Fruit fly (Drosophila melanogaster): ENCODE measurements around the gene CG32277.

Gene CG32277

dm6 chr3L:3205349-3205748 is at the start of gene CG32277:
TSS of gene CG32277 (minus strand) at chr3L:3205449.
- no peak for TF ChIP-seq noc (tag; optimal IDR thresholded peaks at IDR 0.05)

DNA sequence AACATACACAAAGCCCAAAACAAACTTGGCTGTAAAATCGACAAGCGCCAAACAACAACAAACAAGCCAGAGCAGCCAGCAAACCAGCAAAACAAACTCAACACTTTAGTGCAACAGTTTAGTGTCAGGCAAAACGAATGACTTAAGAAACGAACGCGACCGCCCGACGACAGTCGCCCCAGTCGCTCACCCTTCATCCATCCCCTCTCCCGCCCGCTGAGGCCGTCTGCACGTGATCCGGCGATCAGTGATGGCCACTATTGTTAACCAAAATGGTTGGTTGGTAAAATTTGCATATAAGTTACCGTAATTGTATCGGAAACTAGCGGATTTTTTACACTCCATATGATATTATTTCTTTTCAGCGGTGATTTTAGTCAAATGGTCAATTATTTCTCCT is 48.4 kb upstream of the CG32277 start:
- TF ChIP-seq noc (tag; optimal IDR thresholded peaks at IDR 0.05): no peak

DNA sequence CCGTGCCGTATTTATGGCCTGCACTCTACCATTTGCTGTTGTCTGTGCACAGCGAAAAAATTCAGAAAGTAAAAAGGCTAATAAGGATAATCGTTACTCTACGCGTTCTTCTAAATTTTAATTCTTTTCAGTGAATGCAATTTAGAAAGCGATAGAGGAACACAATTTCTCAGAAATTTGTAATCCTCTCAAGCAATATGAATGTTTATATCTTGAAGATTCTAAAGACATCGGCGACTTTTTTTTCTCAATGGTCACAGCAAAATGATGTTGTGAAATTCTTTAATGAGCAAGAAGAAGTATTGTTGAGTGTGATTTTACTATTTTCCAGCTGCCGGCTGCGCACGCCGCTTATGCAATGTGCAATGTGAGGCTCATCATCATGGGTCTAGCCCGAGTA is 47.6 kb upstream of the CG32277 start:
- no peak for TF ChIP-seq noc (tag; optimal IDR thresholded peaks at IDR 0.05)

DNA sequence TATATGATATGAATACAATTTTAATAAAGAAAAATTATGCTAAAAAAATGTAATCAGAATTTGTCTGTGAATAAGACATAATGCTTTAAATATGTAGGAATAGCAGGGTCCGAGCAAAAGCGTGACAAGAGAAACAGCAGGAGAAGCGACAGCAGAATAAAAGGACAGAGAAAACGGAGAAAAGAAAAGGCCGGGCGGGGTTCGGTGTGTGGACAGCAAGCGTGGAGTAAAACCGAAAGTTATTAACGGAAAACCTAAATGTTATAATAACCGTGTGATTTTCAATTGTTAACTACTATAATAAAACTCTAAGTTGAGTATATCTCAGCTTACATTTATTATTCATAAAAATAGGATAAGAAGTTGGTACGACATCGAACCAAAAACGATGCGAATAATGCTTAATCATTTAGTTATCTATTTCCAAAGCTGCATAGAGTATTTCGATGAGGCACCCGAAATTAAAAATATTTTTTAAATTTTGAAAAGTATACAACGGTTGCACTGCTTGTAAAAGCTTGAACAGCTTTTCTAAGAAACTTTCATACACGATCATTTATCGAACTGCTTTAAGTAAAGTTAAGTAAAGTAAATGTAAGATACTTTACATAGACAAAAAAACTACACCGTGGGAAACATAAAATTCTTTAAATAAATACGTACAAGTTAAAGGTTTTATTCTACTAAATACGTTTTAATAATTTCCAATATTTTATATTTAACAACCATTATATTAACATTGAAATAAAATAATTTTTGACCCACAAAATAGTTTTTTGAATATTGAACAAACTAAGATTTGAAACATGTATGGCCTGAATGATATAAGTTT is 46.6 kb upstream of the CG32277 start:
- no peak for TF ChIP-seq noc (tag; optimal IDR thresholded peaks at IDR 0.05)

- no peak for TF ChIP-seq noc (tag; optimal IDR thresholded peaks at IDR 0.05)
Measured at dm6 chr3L:3250922-3251658, 45.8 kb upstream of the CG32277 start.

DNA sequence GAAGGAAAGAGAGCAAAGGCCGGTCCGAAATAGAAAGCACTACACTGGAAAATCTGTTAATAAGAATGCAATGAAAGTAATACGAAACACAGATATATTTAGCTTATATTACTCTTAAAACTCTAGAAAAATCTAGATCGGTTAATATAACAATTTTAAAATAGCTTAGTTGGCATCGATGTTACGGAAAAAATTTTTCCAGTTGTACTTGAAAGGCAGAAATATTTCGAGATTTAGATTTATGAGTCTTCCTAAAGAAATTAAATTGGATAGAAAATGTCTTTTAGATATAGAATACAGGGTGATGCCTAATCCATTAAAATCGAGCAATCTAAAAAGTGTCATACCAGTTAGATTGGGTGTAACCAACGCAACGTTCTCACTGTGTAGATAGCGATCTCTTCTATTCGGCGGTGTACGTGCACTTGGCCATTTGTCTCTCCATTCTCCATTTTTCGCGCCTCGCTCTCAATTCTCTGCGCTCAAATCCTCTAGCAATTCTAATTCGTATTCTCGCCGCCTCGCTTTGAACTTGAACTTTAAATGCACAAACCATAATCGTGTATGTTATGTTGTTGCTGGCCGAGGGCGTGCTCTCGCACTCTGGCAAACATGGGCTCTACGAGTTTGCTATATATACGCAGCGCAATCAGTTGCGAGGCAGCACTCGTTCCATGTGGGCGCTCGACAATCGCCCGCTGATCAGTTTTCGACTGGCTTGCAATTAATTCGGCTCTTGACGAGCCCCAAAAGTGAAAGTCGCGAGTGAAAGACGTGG is 44.9 kb upstream of the CG32277 start:
- TF ChIP-seq noc (tag; optimal IDR thresholded peaks at IDR 0.05): peak; percentile 98

- TF ChIP-seq noc (tag; optimal IDR thresholded peaks at IDR 0.05): no peak
Measured at dm6 chr3L:3249664-3249996, 44.4 kb upstream of the CG32277 start.

dm6 chr3L:3248714-3249663 is 43.7 kb upstream of the CG32277 start:
- peak; percentile 83 for TF ChIP-seq noc (tag; optimal IDR thresholded peaks at IDR 0.05)

- no peak for TF ChIP-seq noc (tag; optimal IDR thresholded peaks at IDR 0.05)
Measured at dm6 chr3L:3247130-3248065, 42.1 kb upstream of the CG32277 start, which contains the start of gene CG43389. TSS of gene CG43389 (plus strand) at chr3L:3248015.

DNA sequence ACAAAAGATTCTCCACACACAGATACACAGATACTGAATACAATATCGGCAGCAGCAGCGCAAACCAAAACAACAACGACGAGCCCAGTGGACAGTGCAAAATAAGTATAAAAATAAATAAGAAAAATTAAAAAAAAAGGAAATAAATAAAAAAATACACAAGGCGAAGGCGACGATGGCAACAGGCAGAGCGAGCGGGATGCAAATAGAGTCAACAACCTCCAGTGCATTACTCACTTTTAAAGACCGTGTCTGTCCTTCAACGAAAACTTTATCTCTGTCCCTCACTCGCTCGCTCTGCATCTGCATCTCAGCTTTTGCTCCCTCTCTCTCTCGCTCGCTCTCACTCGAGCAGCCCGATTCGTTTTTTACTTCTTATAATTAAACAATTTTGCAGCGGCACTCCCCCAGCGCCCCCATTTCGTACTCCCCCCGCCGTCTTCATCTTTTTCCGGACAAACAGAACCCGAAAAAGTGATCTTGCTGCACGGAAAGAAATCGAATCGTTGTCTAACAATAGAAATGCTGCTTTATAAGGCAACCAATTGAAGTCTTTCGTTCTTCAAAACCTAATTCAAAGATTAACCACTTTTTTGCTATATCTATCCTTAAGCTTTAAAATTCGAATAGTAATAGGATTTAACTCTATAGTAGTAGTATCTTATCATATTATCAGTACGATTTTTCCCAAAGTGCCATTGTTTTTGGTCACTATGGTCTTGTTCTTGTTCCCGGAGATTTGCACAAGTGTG is 41.3 kb upstream of the CG32277 start:
- no peak for TF ChIP-seq noc (tag; optimal IDR thresholded peaks at IDR 0.05)

DNA sequence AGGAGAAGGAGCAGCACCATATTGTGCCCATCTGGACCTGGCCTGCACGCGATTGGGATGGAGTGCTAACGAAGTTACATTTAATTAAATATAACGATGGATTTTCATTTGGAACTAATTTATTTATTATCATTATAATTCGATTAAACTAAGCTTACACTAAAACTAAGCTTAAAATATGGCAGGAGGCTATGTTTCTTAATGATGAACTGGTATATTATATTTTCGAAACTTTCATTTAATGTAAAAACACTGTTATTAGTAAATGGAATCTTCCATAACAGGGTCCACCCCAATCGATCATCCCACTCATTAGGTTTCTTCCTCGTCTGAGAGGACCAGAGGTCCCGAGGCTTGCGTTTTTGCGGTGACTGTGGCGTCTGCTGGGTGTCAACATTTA is 39.9 kb upstream of the CG32277 start:
- no peak for TF ChIP-seq noc (tag; optimal IDR thresholded peaks at IDR 0.05)

DNA sequence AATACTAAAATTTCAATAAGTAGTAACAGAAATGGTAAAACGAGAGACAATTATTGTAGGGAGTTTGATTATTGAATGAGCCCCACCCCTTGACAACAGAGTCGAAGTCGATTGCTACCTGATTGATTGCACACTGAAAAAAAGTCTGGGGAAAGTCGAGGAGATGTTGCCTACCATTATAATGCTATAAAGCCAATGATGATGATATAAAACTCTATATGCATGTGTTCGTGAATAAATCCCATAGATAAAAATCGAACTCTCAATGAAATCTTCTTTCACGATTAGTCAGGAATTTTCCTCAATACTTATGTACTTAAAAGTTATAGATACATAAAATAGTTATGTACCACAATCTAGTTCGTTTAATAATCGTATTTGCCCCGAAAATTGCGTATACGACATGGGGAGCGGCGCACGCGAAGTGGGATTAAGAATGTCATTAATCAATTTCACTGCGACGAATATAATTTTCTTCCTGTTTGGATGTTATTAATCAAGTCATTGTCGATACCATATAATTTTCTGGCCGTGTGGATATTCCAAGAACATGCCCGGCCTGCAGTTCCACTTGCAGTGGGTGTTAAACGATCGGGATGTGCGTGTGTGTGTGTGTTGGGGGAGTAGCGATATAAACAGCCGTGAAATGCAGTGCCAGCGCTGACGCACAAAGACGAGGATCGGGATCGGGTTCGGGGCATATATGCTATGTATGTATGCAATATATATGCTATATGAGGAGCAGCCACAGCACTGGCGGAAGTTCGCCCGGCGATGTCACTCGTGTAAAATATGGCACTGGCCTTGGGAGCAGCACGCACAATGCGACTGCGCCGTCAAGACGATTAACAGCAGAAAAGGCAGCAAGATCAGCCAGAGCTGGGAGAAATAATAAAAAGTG is 39.2 kb upstream of the CG32277 start, which contains the start of gene CG12078:
Gene CG12078 (minus strand): TSS at position 51 of the 901 bp plus-strand sequence.
- no peak for TF ChIP-seq noc (tag; optimal IDR thresholded peaks at IDR 0.05)
